Worm (Caenorhabditis elegans) whole organism, L3 larva: Measurements from ENCODE around the gene clec-263.
A peak's percentile ranks its signal among the peaks of the same experiment; 100 is the strongest.

ENCODE experiments used
- R02D3.7 ChIP-seq: fragments of 150-350 bp; optimal IDR thresholded peaks from 2 replicates; lab custom pipeline; 2014; ENCODE audit warnings: missing biosample characterization, missing genetic modification characterization
- ZK546.5 ChIP-seq: sonication (generic microtip); optimal IDR thresholded peaks from 2 replicates; lab custom pipeline; 2017; ENCODE audit warnings: missing biosample characterization, missing genetic modification characterization
- aly-2 ChIP-seq: fragments of 150-350 bp; optimal IDR thresholded peaks from 2 replicates; lab custom pipeline; 2014; ENCODE audit warnings: missing biosample characterization, missing genetic modification characterization
- ama-1 ChIP-seq: fragments of 150-350 bp; optimal IDR thresholded peaks from 2 replicates; lab custom pipeline; 2018
- ceh-28 ChIP-seq: fragments of 150-350 bp; optimal IDR thresholded peaks from 2 replicates; lab custom pipeline; 2014; ENCODE audit warnings: missing biosample characterization, missing genetic modification reagents, missing genetic modification characterization
- egl-5 ChIP-seq: fragments of 150-350 bp; optimal IDR thresholded peaks from 2 replicates; lab custom pipeline; 2017; ENCODE audit warnings: missing biosample characterization, missing genetic modification reagents, missing genetic modification characterization, inconsistent platforms
- elt-1 ChIP-seq: fragments of 150-350 bp; optimal IDR thresholded peaks from 2 replicates; lab custom pipeline; 2014; ENCODE audit warnings: missing biosample characterization, missing genetic modification characterization
- fkh-10 ChIP-seq: sonication (generic microtip); optimal IDR thresholded peaks from 2 replicates; lab custom pipeline; 2017; ENCODE audit warnings: missing biosample characterization, missing genetic modification reagents, missing genetic modification characterization
- fkh-2 ChIP-seq: fragments of 150-350 bp; optimal IDR thresholded peaks from 2 replicates; lab custom pipeline; 2014; ENCODE audit warnings: missing biosample characterization, missing genetic modification reagents, missing genetic modification characterization
- fos-1 ChIP-seq: fragments of 150-350 bp; optimal IDR thresholded peaks from 2 replicates; lab custom pipeline; 2014; ENCODE audit warnings: missing biosample characterization, missing genetic modification characterization
- hmg-11 ChIP-seq: sonication (generic microtip); optimal IDR thresholded peaks from 2 replicates; lab custom pipeline; 2016; ENCODE audit warnings: missing genetic modification characterization, missing compliant biosample characterization
- jun-1 ChIP-seq: fragments of 150-350 bp; optimal IDR thresholded peaks from 2 replicates; lab custom pipeline; 2014; ENCODE audit warnings: missing biosample characterization, missing genetic modification reagents, missing genetic modification characterization
- lin-15B ChIP-seq: fragments of 150-350 bp; optimal IDR thresholded peaks from 2 replicates; lab custom pipeline; 2014; ENCODE audit warnings: missing biosample characterization, missing genetic modification characterization
- lsy-12 ChIP-seq: sonication (generic microtip); optimal IDR thresholded peaks from 2 replicates; lab custom pipeline; 2016; ENCODE audit warnings: mild to moderate bottlenecking, missing genetic modification characterization, missing compliant biosample characterization
- mdl-1 ChIP-seq: fragments of 150-350 bp; optimal IDR thresholded peaks from 2 replicates; lab custom pipeline; 2014; ENCODE audit warnings: missing biosample characterization, missing genetic modification characterization
- nfya-1 ChIP-seq: sonication (generic microtip); optimal IDR thresholded peaks from 2 replicates; lab custom pipeline; 2017; ENCODE audit warnings: missing genetic modification characterization, mild to moderate bottlenecking, missing compliant biosample characterization, antibody characterized with exemption, moderate library complexity; ENCODE audit not compliant: insufficient read depth
- nhr-11 ChIP-seq: fragments of 150-350 bp; optimal IDR thresholded peaks from 2 replicates; lab custom pipeline; 2014; ENCODE audit warnings: missing biosample characterization, missing genetic modification characterization
- nhr-12 ChIP-seq: fragments of 150-350 bp; optimal IDR thresholded peaks from 2 replicates; lab custom pipeline; 2014; ENCODE audit warnings: missing biosample characterization, missing genetic modification characterization
- nhr-23 ChIP-seq: fragments of 150-350 bp; optimal IDR thresholded peaks from 2 replicates; lab custom pipeline; 2014; ENCODE audit warnings: missing biosample characterization, missing genetic modification reagents, missing genetic modification characterization
- nhr-25 ChIP-seq: sonication (generic microtip); optimal IDR thresholded peaks from 2 replicates; lab custom pipeline; 2017; ENCODE audit warnings: missing biosample characterization, missing genetic modification characterization
- nhr-28 ChIP-seq: fragments of 150-350 bp; optimal IDR thresholded peaks from 2 replicates; lab custom pipeline; 2014; ENCODE audit warnings: missing biosample characterization, missing genetic modification characterization
- nhr-43 ChIP-seq: sonication (generic microtip); optimal IDR thresholded peaks from 2 replicates; lab custom pipeline; 2016; ENCODE audit warnings: mild to moderate bottlenecking, missing genetic modification characterization, missing compliant biosample characterization; ENCODE audit not compliant: poor library complexity, severe bottlenecking
- nhr-76 ChIP-seq: fragments of 150-350 bp; sonication (generic microtip); optimal IDR thresholded peaks from 5 replicates; lab custom pipeline; 2014; ENCODE audit warnings: missing biosample characterization, missing genetic modification characterization
- pqm-1 ChIP-seq: fragments of 150-350 bp; optimal IDR thresholded peaks from 2 replicates; lab custom pipeline; 2017; ENCODE audit warnings: missing biosample characterization, missing genetic modification characterization, inconsistent platforms
- sea-2 ChIP-seq: fragments of 150-350 bp; sonication (generic microtip); optimal IDR thresholded peaks from 4 replicates; lab custom pipeline; 2014; ENCODE audit warnings: missing biosample characterization, missing genetic modification reagents, missing genetic modification characterization
- skn-1 ChIP-seq: fragments of 150-350 bp; optimal IDR thresholded peaks from 2 replicates; lab custom pipeline; 2014; ENCODE audit warnings: missing biosample characterization, missing genetic modification characterization
- tbx-2 ChIP-seq: sonication (generic microtip); optimal IDR thresholded peaks from 2 replicates; lab custom pipeline; 2016; ENCODE audit warnings: mild to moderate bottlenecking, missing genetic modification characterization, missing compliant biosample characterization
- unc-62 ChIP-seq: fragments of 150-350 bp; sonication (generic microtip); optimal IDR thresholded peaks from 4 replicates; lab custom pipeline; 2014; ENCODE audit warnings: missing biosample characterization, missing genetic modification reagents, missing genetic modification characterization
- zag-1 ChIP-seq: fragments of 150-350 bp; optimal IDR thresholded peaks from 2 replicates; lab custom pipeline; 2014; ENCODE audit warnings: missing biosample characterization, missing genetic modification characterization
- ztf-11 ChIP-seq: fragments of 150-350 bp; optimal IDR thresholded peaks from 2 replicates; lab custom pipeline; 2014; ENCODE audit warnings: missing biosample characterization, missing genetic modification characterization
- ztf-4 ChIP-seq: fragments of 150-350 bp; optimal IDR thresholded peaks from 2 replicates; lab custom pipeline; 2014; ENCODE audit warnings: missing biosample characterization, missing genetic modification characterization

Gene clec-263

DNA sequence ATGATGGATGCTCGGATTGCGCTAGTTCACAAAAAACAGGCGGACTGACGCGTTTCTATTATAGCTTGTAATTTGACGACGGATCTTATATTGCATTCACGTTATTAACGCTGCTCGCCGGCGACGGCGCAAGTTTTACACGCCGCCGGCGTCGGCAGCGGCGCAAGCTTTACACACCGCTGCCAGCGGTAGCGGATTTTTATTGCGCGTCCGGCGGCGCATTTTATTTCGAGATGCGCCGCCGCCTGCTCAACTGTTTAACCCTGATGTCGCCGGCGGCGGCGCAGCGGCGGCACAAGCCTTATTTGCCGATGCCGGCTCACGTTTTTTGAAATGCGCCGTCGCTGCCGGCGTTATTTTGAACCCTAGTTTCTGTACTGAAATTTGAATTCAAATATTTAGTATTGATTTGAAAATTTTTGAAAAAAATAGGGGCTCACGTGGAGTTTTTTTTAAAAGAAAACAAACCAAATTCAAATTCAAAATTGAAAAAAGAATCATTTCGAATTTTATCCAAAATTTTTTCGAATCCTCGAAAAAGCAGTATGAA, 30.3 kb downstream of the clec-263 start, which contains the start of gene ttr-57:
ttr-57 (plus strand) TSS at position 500 of the 550 bp plus-strand sequence.
- TF ChIP-seq R02D3.7 (tag; lab: Kevin White, UChicago) (no peak), fkh-10 (GFP tag; lab: Kevin White, UChicago) (no peak), nhr-25 (no peak), lsy-12 (tag; lab: Kevin White, UChicago) (no peak), fos-1 (tag; lab: Kevin White, UChicago) (no peak), unc-62 (GFP tag; lab: Kevin White, UChicago) (no peak), zag-1 (tag; lab: Kevin White, UChicago) (no peak), sea-2 (GFP tag; lab: Kevin White, UChicago) (no peak), skn-1 (tag; lab: Kevin White, UChicago) (no peak)

ce11 chrV:20606617-20607016, 32.2 kb downstream of the clec-263 start, which contains the start of gene F46B3.23:
F46B3.23 (minus strand) TSS chrV:20606717.
- TF ChIP-seq pqm-1 (tag; lab: Kevin White, UChicago) (no peak), unc-62 (GFP tag; lab: Kevin White, UChicago) (no peak), egl-5 (no peak), nhr-23 (tag; lab: Kevin White, UChicago) (no peak), ztf-11 (tag; lab: Kevin White, UChicago) (no peak), nfya-1 (tag; lab: Kevin White, UChicago) (no peak), ztf-4 (tag; lab: Kevin White, UChicago) (no peak), fkh-2 (tag; lab: Kevin White, UChicago) (no peak), fos-1 (tag; lab: Kevin White, UChicago) (no peak), ZK546.5 (tag; lab: Kevin White, UChicago) (no peak), zag-1 (tag; lab: Kevin White, UChicago) (no peak), ama-1 (lab: Kevin White, UChicago) (no peak), lsy-12 (tag; lab: Kevin White, UChicago) (no peak)

ce11 chrV:20608688-20609087, 34.3 kb downstream of the clec-263 start, which contains the start of gene ttr-12:
ttr-12 (minus strand) TSS chrV:20608788.
- TF ChIP-seq lsy-12 (tag; lab: Kevin White, UChicago) (no peak), egl-5 (no peak), nhr-43 (tag; lab: Kevin White, UChicago) (peak; percentile 7)
- TF ChIP-seq, all 47 proteins: peak for 1

ce11 chrV:20609494-20609893, 35.1 kb downstream of the clec-263 start, which contains the start of gene grd-2:
grd-2 (plus strand) TSS chrV:20609794.
- TF ChIP-seq nhr-28 (tag; lab: Kevin White, UChicago) (no peak), elt-1 (no peak), nhr-12 (tag; lab: Kevin White, UChicago) (no peak), egl-5 (no peak), lin-15B (tag; lab: Kevin White, UChicago) (no peak), hmg-11 (tag; lab: Kevin White, UChicago) (no peak), ztf-11 (tag; lab: Kevin White, UChicago) (no peak), sea-2 (GFP tag; lab: Kevin White, UChicago) (no peak), tbx-2 (no peak), aly-2 (tag; lab: Kevin White, UChicago) (no peak), skn-1 (tag; lab: Kevin White, UChicago) (no peak), mdl-1 (tag; lab: Kevin White, UChicago) (no peak), nhr-76 (tag; lab: Kevin White, UChicago) (no peak), nhr-11 (tag; lab: Kevin White, UChicago) (no peak), jun-1 (tag; lab: Kevin White, UChicago) (no peak)

DNA sequence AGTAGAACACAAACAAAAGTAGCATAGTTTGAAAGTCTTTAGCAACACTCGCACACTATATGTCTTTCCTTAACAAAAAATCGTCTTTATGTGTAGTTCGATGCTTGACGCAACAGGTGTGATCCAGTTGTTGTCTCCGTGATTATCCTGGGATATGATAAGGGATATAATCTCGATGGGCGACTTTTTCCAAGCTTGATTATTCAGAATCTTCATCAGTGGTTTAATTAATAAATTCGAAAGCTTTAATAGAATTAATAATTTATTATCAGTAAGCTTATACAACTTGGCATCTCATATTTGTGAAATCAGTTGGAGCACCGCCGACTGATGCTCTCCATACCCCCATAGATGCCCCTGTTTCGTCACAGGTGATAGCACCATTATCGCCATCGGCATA, 44.2 kb downstream of the clec-263 start, which contains the start of gene F46B3.7:
F46B3.7 (minus strand) TSS at position 101 of the 400 bp plus-strand sequence.
- TF ChIP-seq fos-1 (tag; lab: Kevin White, UChicago) (no peak), nfya-1 (tag; lab: Kevin White, UChicago) (no peak), ceh-28 (tag; lab: Kevin White, UChicago) (no peak)
- TF ChIP-seq, all 47 proteins: peak for 0
